Fruit fly (Drosophila melanogaster) Kc167 (cell line): Measurements from ENCODE around the gene Actn.

Experiments
- Myc ChIP-seq: fragments of >200 bp; optimal IDR thresholded peaks from 2 replicates; lab custom pipeline; 2017; ENCODE audit warnings: missing external identifiers
- Sin3A ChIP-seq: fragments of >200 bp; optimal IDR thresholded peaks from 2 replicates; lab custom pipeline; 2018; ENCODE audit warnings: missing external identifiers
- h ChIP-seq: fragments of >200 bp; optimal IDR thresholded peaks from 3 replicates; lab custom pipeline; 2018; ENCODE audit warnings: missing external identifiers
- insv ChIP-seq: fragments of >200 bp; optimal IDR thresholded peaks from 3 replicates; lab custom pipeline; 2018; ENCODE audit warnings: missing external identifiers
- psq ChIP-seq: fragments of >200 bp; optimal IDR thresholded peaks from 2 replicates; lab custom pipeline; 2017; ENCODE audit warnings: missing external identifiers
- ttk ChIP-seq: sonication (Bioruptor generic); optimal IDR thresholded peaks from 2 replicates; lab custom pipeline; 2017; ENCODE audit warnings: missing external identifiers

dm6 chrX:1995653-1996052 lies 46.5 kb downstream of the Actn start:
- TF ChIP-seq psq (lab: Kevin White, UChicago) (no peak), Myc (no peak), ttk (lab: Kevin White, UChicago) (no peak), h (lab: Kevin White, UChicago) (no peak), Sin3A (lab: Kevin White, UChicago) (no peak), insv (no peak)
